Fruit fly (Drosophila melanogaster) whole organism, adult: ENCODE data around the gene CG15643.

Experiments used
- CG12768 ChIP-seq: fragments of 200-800 bp; sonication (Bioruptor generic); optimal IDR thresholded peaks from 2 replicates; lab custom pipeline; 2017; ENCODE audit warnings: missing biosample characterization, missing genetic modification characterization, mild to moderate bottlenecking, moderate library complexity, missing genetic modification reagents
- CG1620 ChIP-seq: fragments of 200-800 bp; sonication (Bioruptor generic); optimal IDR thresholded peaks from 2 replicates; lab custom pipeline; 2016; ENCODE audit warnings: missing biosample characterization, missing genetic modification characterization
- CG5204 ChIP-seq: fragments of 200-800 bp; sonication (Bioruptor generic); optimal IDR thresholded peaks from 2 replicates; lab custom pipeline; 2016; ENCODE audit warnings: missing biosample characterization, missing genetic modification characterization
- CG7045 ChIP-seq: fragments of 200-800 bp; sonication (Bioruptor generic); optimal IDR thresholded peaks from 2 replicates; lab custom pipeline; 2017; ENCODE audit warnings: missing biosample characterization, mild to moderate bottlenecking, missing genetic modification characterization
- CG7101 ChIP-seq: fragments of 200-800 bp; sonication (Bioruptor generic); optimal IDR thresholded peaks from 2 replicates; lab custom pipeline; 2018; ENCODE audit warnings: missing biosample characterization, mild to moderate bottlenecking, missing genetic modification characterization, moderate library complexity
- Crg-1 ChIP-seq: fragments of 200-800 bp; sonication (Bioruptor generic); optimal IDR thresholded peaks from 2 replicates; lab custom pipeline; 2016; ENCODE audit warnings: missing biosample characterization, missing genetic modification characterization
- Mnt ChIP-seq: fragments of 200-800 bp; sonication (Bioruptor generic); optimal IDR thresholded peaks from 2 replicates; lab custom pipeline; 2016; ENCODE audit warnings: missing biosample characterization, mild to moderate bottlenecking, missing genetic modification characterization
- bab1 ChIP-seq: fragments of 200-800 bp; sonication (Bioruptor generic); optimal IDR thresholded peaks from 3 replicates; lab custom pipeline; 2019; ENCODE audit warnings: missing biosample characterization, mild to moderate bottlenecking, missing genetic modification characterization, moderate library complexity
- cic ChIP-seq: fragments of 200-800 bp; sonication (Bioruptor generic); optimal IDR thresholded peaks from 2 replicates; lab custom pipeline; 2017; ENCODE audit warnings: missing biosample characterization, mild to moderate bottlenecking, missing genetic modification characterization, moderate library complexity
- ovo ChIP-seq: fragments of 200-800 bp; sonication (Bioruptor generic); optimal IDR thresholded peaks from 2 replicates; lab custom pipeline; 2016; ENCODE audit warnings: missing biosample characterization, missing genetic modification characterization
- pad ChIP-seq: fragments of 200-800 bp; sonication (Bioruptor generic); optimal IDR thresholded peaks from 3 replicates; lab custom pipeline; 2017; ENCODE audit warnings: missing biosample characterization, missing genetic modification characterization, mild to moderate bottlenecking, moderate library complexity, missing genetic modification reagents
- tj ChIP-seq: fragments of 200-800 bp; sonication (Bioruptor generic); optimal IDR thresholded peaks from 3 replicates; lab custom pipeline; 2017; ENCODE audit warnings: missing biosample characterization, mild to moderate bottlenecking, missing genetic modification characterization, moderate library complexity
- toe ChIP-seq: fragments of 200-800 bp; sonication (Bioruptor generic); optimal IDR thresholded peaks from 2 replicates; lab custom pipeline; 2016; ENCODE audit warnings: missing biosample characterization, missing genetic modification characterization

dm6 chrX:15617916-15618315 is 46.0 kb upstream of the CG15643 start:
- no peak for TF ChIP-seq CG7045 (GFP tag; lab: Kevin White, UChicago)
- no peak for TF ChIP-seq pad (GFP tag; lab: Kevin White, UChicago)
- TF ChIP-seq Crg-1, result no peak
- no peak for TF ChIP-seq bab1 (GFP tag; lab: Kevin White, UChicago)
- TF ChIP-seq tj (GFP tag; lab: Kevin White, UChicago), result no peak
- TF ChIP-seq CG7101 (tag; lab: Kevin White, UChicago), result no peak
- no peak for TF ChIP-seq CG1620
- TF ChIP-seq CG12768 (GFP tag; lab: Kevin White, UChicago), result no peak
- TF ChIP-seq ovo, result no peak
- no peak for TF ChIP-seq toe (GFP tag; lab: Kevin White, UChicago)
- no peak for TF ChIP-seq CG5204
- TF ChIP-seq Mnt (GFP tag; lab: Kevin White, UChicago), result no peak
- TF ChIP-seq cic (GFP tag; lab: Kevin White, UChicago), result no peak
